Worm (Caenorhabditis elegans) whole organism, L4/young adult: ENCODE results near the gene rfc-4.

Source experiments
- W03F9.2 ChIP-seq: fragments of 150-350 bp; optimal IDR thresholded peaks from 2 replicates; lab custom pipeline; 2014; ENCODE audit warnings: missing biosample characterization, missing genetic modification characterization
- him-1 ChIP-seq: sonication (generic microtip); optimal IDR thresholded peaks from 2 replicates; lab custom pipeline; 2016; ENCODE audit warnings: missing genotype, missing genetic modification reagents, missing genetic modification characterization, missing compliant biosample characterization

DNA sequence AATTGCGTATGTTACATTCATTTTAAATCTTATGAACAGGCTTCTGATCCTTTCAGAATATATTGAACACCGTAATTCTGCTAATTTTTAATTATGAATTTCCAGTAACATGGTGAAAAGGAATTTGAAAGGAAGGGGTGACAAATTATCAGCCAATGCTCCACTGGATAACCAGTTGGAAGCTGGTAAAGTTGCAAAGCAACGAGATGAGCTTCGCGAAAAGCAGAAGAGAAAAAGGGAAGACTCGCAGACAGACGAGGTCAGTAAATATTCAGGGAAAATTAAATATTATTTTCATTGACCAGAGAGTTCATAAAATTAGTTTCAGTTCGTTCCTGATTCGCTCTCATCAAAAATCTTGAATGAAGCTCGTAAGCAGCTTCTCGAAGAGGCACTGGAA lies 40.2 kb upstream of the rfc-4 start, which contains the start of gene byn-1:
- TF ChIP-seq him-1 (no peak), W03F9.2 (no peak)
